Fruit fly (Drosophila melanogaster) whole organism, embryonic: ENCODE results near the gene CG14721.

Experiments
- Asciz ChIP-seq: fragments of 200-800 bp; sonication (Bioruptor generic); optimal IDR thresholded peaks from 2 replicates; lab custom pipeline; 2017; ENCODE audit warnings: missing biosample characterization, mild to moderate bottlenecking, missing genetic modification characterization, missing genetic modification reagents
- Awh ChIP-seq: fragments of 200-800 bp; sonication (Bioruptor generic); IDR thresholded peaks from 2 replicates; pipeline ENCODE4, ENCODE4 v1.3.6; 2022; ENCODE audit warnings: missing biosample characterization, missing genetic modification characterization
- Blimp-1 ChIP-seq: fragments of 200-800 bp; sonication (Bioruptor generic); optimal IDR thresholded peaks from 3 replicates; lab custom pipeline; 2018; ENCODE audit warnings: missing biosample characterization, missing genetic modification characterization, mild to moderate bottlenecking, moderate library complexity, missing genetic modification reagents
- CG12071 ChIP-seq: fragments of 200-800 bp; sonication (Bioruptor generic); optimal IDR thresholded peaks from 3 replicates; lab custom pipeline; 2018; ENCODE audit warnings: missing biosample characterization, mild to moderate bottlenecking, missing genetic modification characterization
- CG15073 ChIP-seq: fragments of 200-800 bp; sonication (Bioruptor generic); optimal IDR thresholded peaks from 2 replicates; lab custom pipeline; 2016; ENCODE audit warnings: missing biosample characterization, missing genetic modification characterization
- CG17186 ChIP-seq: fragments of 200-800 bp; sonication (Bioruptor generic); optimal IDR thresholded peaks from 3 replicates; lab custom pipeline; 2017; ENCODE audit warnings: missing biosample characterization, missing genetic modification reagents, missing genetic modification characterization
- CG18262 ChIP-seq: fragments of 200-800 bp; optimal IDR thresholded peaks from 3 replicates; lab custom pipeline; 2019; ENCODE audit warnings: missing biosample characterization, mild to moderate bottlenecking, missing genetic modification characterization, moderate library complexity
- CG18476 ChIP-seq: fragments of 200-800 bp; sonication (Bioruptor generic); optimal IDR thresholded peaks from 2 replicates; lab custom pipeline; 2016; ENCODE audit warnings: missing biosample characterization, mild to moderate bottlenecking, missing genetic modification characterization
- CG2116 ChIP-seq: fragments of 200-800 bp; sonication (Bioruptor generic); optimal IDR thresholded peaks from 3 replicates; lab custom pipeline; 2018; ENCODE audit warnings: missing biosample characterization, mild to moderate bottlenecking, missing genetic modification characterization
- CG2199 ChIP-seq: fragments of 200-800 bp; sonication (Bioruptor generic); IDR thresholded peaks from 3 replicates; pipeline ENCODE4 v1.3.6; 2022; ENCODE audit warnings: missing biosample characterization, missing genetic modification characterization
- CG2678 ChIP-seq: fragments of 200-800 bp; sonication (Bioruptor generic); optimal IDR thresholded peaks from 3 replicates; lab custom pipeline; 2019; ENCODE audit warnings: missing biosample characterization, mild to moderate bottlenecking, missing genetic modification characterization, moderate library complexity
- CG2712 ChIP-seq: fragments of 200-800 bp; optimal IDR thresholded peaks from 3 replicates; lab custom pipeline; 2019; ENCODE audit warnings: missing biosample characterization, mild to moderate bottlenecking, missing genetic modification characterization, moderate library complexity
- CG4360 ChIP-seq: fragments of 200-800 bp; sonication (Bioruptor generic); IDR thresholded peaks from 2 replicates; pipeline ENCODE4 v1.3.6; 2022; ENCODE audit warnings: missing biosample characterization, missing genetic modification characterization
- CG4404 ChIP-seq: fragments of 200-800 bp; sonication (Bioruptor generic); IDR thresholded peaks from 2 replicates; pipeline ENCODE4 v1.3.6; 2022; ENCODE audit warnings: missing biosample characterization, missing genetic modification characterization
- CG5953 ChIP-seq: fragments of 200-800 bp; sonication (Bioruptor generic); IDR thresholded peaks from 2 replicates; pipeline ENCODE4 v1.3.6; 2022; ENCODE audit warnings: missing biosample characterization, missing genetic modification characterization
- CG6654 ChIP-seq: fragments of 200-800 bp; sonication (Bioruptor generic); optimal IDR thresholded peaks from 2 replicates; lab custom pipeline; 2017; ENCODE audit warnings: missing biosample characterization, mild to moderate bottlenecking, missing genetic modification characterization
- CG6854 ChIP-seq: fragments of 200-800 bp; sonication (Bioruptor generic); optimal IDR thresholded peaks from 3 replicates; lab custom pipeline; 2017; ENCODE audit warnings: missing biosample characterization, mild to moderate bottlenecking, missing genetic modification characterization
- CG7372 ChIP-seq: fragments of 200-800 bp; sonication (Bioruptor generic); IDR thresholded peaks from 2 replicates; pipeline ENCODE4 v1.3.6; 2022; ENCODE audit warnings: missing biosample characterization, missing genetic modification characterization
- CG7556 ChIP-seq: fragments of 200-800 bp; sonication (Bioruptor generic); optimal IDR thresholded peaks from 2 replicates; lab custom pipeline; 2017; ENCODE audit warnings: missing biosample characterization, mild to moderate bottlenecking, missing genetic modification characterization
- CG8944 ChIP-seq: fragments of 200-800 bp; sonication (Bioruptor generic); optimal IDR thresholded peaks from 3 replicates; lab custom pipeline; 2016; ENCODE audit warnings: missing biosample characterization, missing genetic modification characterization
- CG9727 ChIP-seq: fragments of 200-800 bp; sonication (Bioruptor generic); optimal IDR thresholded peaks from 3 replicates; lab custom pipeline; 2017; ENCODE audit warnings: missing biosample characterization, mild to moderate bottlenecking, missing genetic modification characterization
- CG9876 ChIP-seq: fragments of 200-800 bp; sonication (Bioruptor generic); optimal IDR thresholded peaks from 2 replicates; lab custom pipeline; 2016; ENCODE audit warnings: missing biosample characterization, missing genetic modification characterization
- E2f2 ChIP-seq: fragments of 200-800 bp; sonication (Bioruptor generic); IDR thresholded peaks from 2 replicates; pipeline ENCODE4 v1.3.6; 2022; ENCODE audit warnings: missing biosample characterization, missing genetic modification characterization
- Gsc ChIP-seq: fragments of 200-800 bp; sonication (Bioruptor generic); IDR thresholded peaks from 2 replicates; pipeline ENCODE4 v1.3.6; 2022; ENCODE audit warnings: missing biosample characterization, missing genetic modification characterization
- H2.0 ChIP-seq: fragments of 200-800 bp; sonication (Bioruptor generic); IDR thresholded peaks from 2 replicates; pipeline ENCODE4 v1.3.6; 2022; ENCODE audit warnings: missing biosample characterization, missing genetic modification characterization
- HHEX ChIP-seq: fragments of 200-800 bp; sonication (Bioruptor generic); optimal IDR thresholded peaks from 3 replicates; lab custom pipeline; 2017; ENCODE audit warnings: missing biosample characterization, mild to moderate bottlenecking, missing genetic modification characterization, missing genetic modification reagents
- HLH54F ChIP-seq: fragments of 200-800 bp; sonication (Bioruptor generic); optimal IDR thresholded peaks from 3 replicates; lab custom pipeline; 2016; ENCODE audit warnings: missing biosample characterization, missing genetic modification characterization
- Mad ChIP-seq: fragments of 200-800 bp; sonication (Bioruptor generic); optimal IDR thresholded peaks from 2 replicates; lab custom pipeline; 2016; ENCODE audit warnings: missing biosample characterization, missing genetic modification characterization
- NK7.1 ChIP-seq: fragments of 200-800 bp; sonication (Bioruptor generic); optimal IDR thresholded peaks from 3 replicates; lab custom pipeline; 2016; ENCODE audit warnings: missing biosample characterization, missing genetic modification characterization
- Oli ChIP-seq: fragments of 200-800 bp; sonication (Bioruptor generic); optimal IDR thresholded peaks from 2 replicates; lab custom pipeline; 2018; ENCODE audit warnings: missing biosample characterization, mild to moderate bottlenecking, missing genetic modification characterization, moderate library complexity
- Side ChIP-seq: fragments of 200-800 bp; sonication (Bioruptor generic); optimal IDR thresholded peaks from 2 replicates; lab custom pipeline; 2016; ENCODE audit warnings: missing biosample characterization, missing genetic modification characterization
- Sox100B ChIP-seq: fragments of 200-800 bp; sonication (Bioruptor generic); optimal IDR thresholded peaks from 3 replicates; lab custom pipeline; 2018; ENCODE audit warnings: missing biosample characterization, mild to moderate bottlenecking, missing genetic modification characterization
- Sry-δ ChIP-seq: fragments of 200-800 bp; sonication (Bioruptor generic); optimal IDR thresholded peaks from 2 replicates; lab custom pipeline; 2016; ENCODE audit warnings: missing biosample characterization, missing genetic modification characterization
- ase ChIP-seq: fragments of 200-800 bp; sonication (Bioruptor generic); IDR thresholded peaks from 3 replicates; pipeline ENCODE4 v1.3.6; 2022; ENCODE audit warnings: missing biosample characterization, missing genetic modification characterization
- bowl ChIP-seq: fragments of 200-800 bp; sonication (Bioruptor generic); IDR thresholded peaks from 2 replicates; pipeline ENCODE4 v1.3.6; 2022; ENCODE audit warnings: missing biosample characterization, missing genetic modification characterization
- chif ChIP-seq, 2 experiments: fragments of 200-800 bp; sonication (Bioruptor generic); optimal IDR thresholded peaks; 3 replicates each; lab custom pipeline; 2016; ENCODE audit warnings: missing biosample characterization in 2 of 2, missing genetic modification characterization in 2 of 2
- ems ChIP-seq: fragments of 200-800 bp; sonication (Bioruptor generic); optimal IDR thresholded peaks from 3 replicates; lab custom pipeline; 2016; ENCODE audit warnings: missing biosample characterization, missing genetic modification characterization
- ftz-f1 ChIP-seq: fragments of 200-800 bp; sonication (Bioruptor generic); optimal IDR thresholded peaks from 2 replicates; lab custom pipeline; 2016; ENCODE audit warnings: missing biosample characterization, missing genetic modification characterization
- her ChIP-seq: fragments of 200-800 bp; sonication (Bioruptor generic); optimal IDR thresholded peaks from 2 replicates; lab custom pipeline; 2016; ENCODE audit warnings: missing biosample characterization, missing genetic modification characterization
- klu ChIP-seq: fragments of 200-800 bp; sonication (Bioruptor generic); IDR thresholded peaks from 2 replicates; pipeline ENCODE4 v1.3.6; 2022; ENCODE audit warnings: missing biosample characterization, missing genetic modification characterization
- kni ChIP-seq: fragments of 200-800 bp; sonication (Bioruptor generic); optimal IDR thresholded peaks from 3 replicates; lab custom pipeline; 2017; ENCODE audit warnings: mild to moderate bottlenecking, missing biosample characterization, missing genetic modification reagents, missing genetic modification characterization
- luna ChIP-seq: fragments of 200-800 bp; sonication (Bioruptor generic); optimal IDR thresholded peaks from 2 replicates; lab custom pipeline; 2016; ENCODE audit warnings: missing biosample characterization, missing genetic modification characterization
- pan ChIP-seq, 4 experiments: fragments of >200 bp in 3 of 4; fragments of 200-800 bp in 1 of 4; sonication (Bioruptor generic) in 1 of 4; optimal IDR thresholded peaks in 3 of 4; IDR thresholded peaks in 1 of 4; 2 replicates each; pipeline versions ENCODE4 v1.3.6 to Lab custom; 2017 to 2022; ENCODE audit warnings: missing biosample characterization in 2 of 4, missing genetic modification characterization in 2 of 4, mixed read lengths in 1 of 4
- run ChIP-seq: fragments of 200-800 bp; sonication (Bioruptor generic); optimal IDR thresholded peaks from 3 replicates; lab custom pipeline; 2018; ENCODE audit warnings: missing biosample characterization, mild to moderate bottlenecking, missing genetic modification characterization
- sqz ChIP-seq: fragments of 200-800 bp; sonication (Bioruptor generic); optimal IDR thresholded peaks from 3 replicates; lab custom pipeline; 2018; ENCODE audit warnings: missing biosample characterization, mild to moderate bottlenecking, missing genetic modification characterization
- sr ChIP-seq: fragments of 200-800 bp; sonication (Bioruptor generic); IDR thresholded peaks from 3 replicates; pipeline ENCODE4 v1.3.6; 2022; ENCODE audit warnings: missing biosample characterization, missing genetic modification characterization
- sug ChIP-seq: fragments of 200-800 bp; optimal IDR thresholded peaks from 2 replicates; lab custom pipeline; 2019; ENCODE audit warnings: missing biosample characterization, mild to moderate bottlenecking, missing genetic modification characterization, moderate library complexity
- tio ChIP-seq: fragments of 200-800 bp; sonication (Bioruptor generic); optimal IDR thresholded peaks from 2 replicates; lab custom pipeline; 2017; ENCODE audit warnings: missing biosample characterization, missing genetic modification characterization, inconsistent platforms
- trh ChIP-seq: fragments of 200-800 bp; sonication (Bioruptor generic); optimal IDR thresholded peaks from 2 replicates; lab custom pipeline; 2016; ENCODE audit warnings: missing biosample characterization, missing genetic modification characterization
- vfl ChIP-seq: fragments of 200-800 bp; sonication (Bioruptor generic); optimal IDR thresholded peaks from 2 replicates; lab custom pipeline; 2016; ENCODE audit warnings: missing biosample characterization, missing genetic modification characterization
- zen2 ChIP-seq: fragments of 200-800 bp; sonication (Bioruptor generic); IDR thresholded peaks from 3 replicates; pipeline ENCODE4 v1.3.6; 2022; ENCODE audit warnings: missing biosample characterization, missing genetic modification characterization; ENCODE audit not compliant: partially characterized antibody
- zfh1 ChIP-seq: fragments of 200-800 bp; sonication (Bioruptor generic); IDR thresholded peaks from 3 replicates; pipeline ENCODE4 v1.3.6; 2022; ENCODE audit warnings: missing biosample characterization, missing genetic modification characterization

Gene CG14721

DNA sequence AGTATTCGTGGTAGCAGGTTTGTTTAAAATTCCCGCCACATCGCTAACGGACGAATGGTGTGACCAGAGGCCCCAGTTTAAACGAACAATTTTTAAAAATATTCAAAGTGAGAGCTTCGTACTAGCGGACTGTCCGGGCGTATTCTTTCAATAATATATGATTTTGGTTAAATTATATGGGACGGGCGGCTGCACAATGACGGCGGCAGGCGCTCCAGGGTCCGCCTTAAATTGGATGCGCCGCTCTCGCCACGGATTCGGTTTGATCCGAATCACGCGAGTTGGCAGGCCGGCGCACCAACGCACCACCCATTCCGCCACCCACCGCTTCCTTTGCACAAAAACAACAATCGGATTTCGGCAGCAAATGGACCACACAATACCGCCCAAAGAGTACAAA, at the start of gene CG14721 (continued):
- TF ChIP-seq CG17186 (peak; percentile 95), CG18476 (GFP tag; lab: Kevin White, UChicago) (no peak), Side (no peak), CG7372 (GFP tag; lab: Robert Waterston, UW) (no peak), Awh (GFP tag; lab: Robert Waterston, UW) (no peak), CG4360 (no peak), CG9876 (GFP tag; lab: Kevin White, UChicago) (no peak), Asciz (GFP tag; lab: Kevin White, UChicago) (no peak), H2.0 (GFP tag; lab: Robert Waterston, UW) (no peak), HLH54F (GFP tag; lab: Kevin White, UChicago) (peak; percentile 3), CG7556 (GFP tag; lab: Kevin White, UChicago) (no peak), ase (no peak), CG6654 (GFP tag; lab: Kevin White, UChicago) (no peak), ems (GFP tag; lab: Kevin White, UChicago) (peak; percentile 8), CG4404 (GFP tag; lab: Robert Waterston, UW) (no peak), Oli (no peak), zen2 (GFP tag; lab: Robert Waterston, UW) (no peak; the same call in 2 of the 3 replicates), CG5953 (GFP tag; lab: Robert Waterston, UW) (no peak), tio (GFP tag; lab: Kevin White, UChicago) (no peak), CG2199 (GFP tag; lab: Robert Waterston, UW) (no peak), CG2678 (tag; lab: Kevin White, UChicago) (no peak), CG12071 (GFP tag; lab: Kevin White, UChicago) (no peak), Sox100B (GFP tag; lab: Kevin White, UChicago) (no peak), CG18262 (tag; lab: Kevin White, UChicago) (no peak), CG9727 (GFP tag; lab: Kevin White, UChicago) (no peak), pan (optimal IDR thresholded peaks at IDR 0.05; lab: Kevin White, UChicago) (no peak), pan (GFP tag; optimal IDR thresholded peaks at IDR 0.05 in 1 of 2, IDR thresholded peaks at IDR 0.05 in 1 of 2) (no peak), NK7.1 (GFP tag; lab: Kevin White, UChicago) (no peak), Gsc (GFP tag; lab: Robert Waterston, UW) (no peak), CG6854 (GFP tag; lab: Kevin White, UChicago) (no peak), sr (no peak), vfl (GFP tag; lab: Kevin White, UChicago) (no peak), Blimp-1 (GFP tag; lab: Kevin White, UChicago) (no peak), Sry-δ (GFP tag; lab: Kevin White, UChicago) (peak; percentile 58), luna (GFP tag; lab: Kevin White, UChicago) (no peak), sqz (GFP tag; lab: Kevin White, UChicago) (no peak), chif (GFP tag; optimal IDR thresholded peaks at IDR 0.05; lab: Kevin White, UChicago) (peak in 1 of 2 experiments; percentile 25), ftz-f1 (no peak), E2f2 (GFP tag; lab: Robert Waterston, UW) (peak; percentile 96), CG15073 (no peak), CG8944 (GFP tag; lab: Kevin White, UChicago) (no peak), CG2712 (tag; lab: Kevin White, UChicago) (no peak), run (tag; lab: Kevin White, UChicago) (no peak), klu (GFP tag; lab: Robert Waterston, UW) (no peak), HHEX (GFP tag; lab: Kevin White, UChicago) (no peak), sug (no peak), Mad (GFP tag; lab: Kevin White, UChicago) (no peak), bowl (GFP tag; lab: Robert Waterston, UW) (no peak), kni (GFP tag; lab: Kevin White, UChicago) (no peak), her (GFP tag; lab: Kevin White, UChicago) (no peak), trh (GFP tag; lab: Kevin White, UChicago) (no peak), zfh1 (GFP tag; lab: Robert Waterston, UW) (no peak), CG2116 (GFP tag; lab: Kevin White, UChicago) (peak; percentile 68)
